Worm (Caenorhabditis elegans) whole organism, young adult: ENCODE measurements around the gene Y57G11C.46.

Source experiments
- D2030.7 ChIP-seq: fragments of 200-800 bp; sonication (Bioruptor generic); IDR thresholded peaks from 2 replicates; pipeline ENCODE4 v1.3.6; 2022; ENCODE audit warnings: missing genetic modification reagents, missing genetic modification characterization, missing compliant biosample characterization
- F33H1.4 ChIP-seq: fragments of 200-800 bp; sonication (Bioruptor generic); IDR thresholded peaks from 2 replicates; pipeline ENCODE4 v1.3.6; 2022; ENCODE audit warnings: missing genetic modification reagents, missing genetic modification characterization, missing compliant biosample characterization
- K12H6.12 ChIP-seq: fragments of 200-800 bp; sonication (Bioruptor generic); optimal IDR thresholded peaks from 2 replicates; lab custom pipeline; 2018; ENCODE audit warnings: mild to moderate bottlenecking, missing genetic modification characterization, missing compliant biosample characterization
- Y53F4B.3 ChIP-seq: fragments of 200-800 bp; sonication (Bioruptor generic); IDR thresholded peaks from 2 replicates; pipeline ENCODE4 v1.3.6; 2022; ENCODE audit warnings: missing genetic modification reagents, missing genetic modification characterization, missing compliant biosample characterization
- Y53G8AR.9 ChIP-seq: fragments of 200-800 bp; sonication (Bioruptor generic); conservative IDR thresholded peaks from 2 replicates; pipeline ENCODE4 v1.3.6; 2022; ENCODE audit warnings: missing genetic modification reagents, missing genetic modification characterization, missing compliant biosample characterization
- Y79H2A.3 ChIP-seq: fragments of 200-800 bp; sonication (Bioruptor generic); conservative IDR thresholded peaks from 2 replicates; pipeline ENCODE4 v1.3.6; 2022; ENCODE audit warnings: missing genetic modification reagents, missing genetic modification characterization, missing compliant biosample characterization
- atf-7 ChIP-seq: sonication (generic microtip); optimal IDR thresholded peaks from 2 replicates; lab custom pipeline; 2017; ENCODE audit warnings: mild to moderate bottlenecking, missing genetic modification characterization, missing compliant biosample characterization
- attf-3 ChIP-seq: fragments of 200-800 bp; sonication (Bioruptor generic); conservative IDR thresholded peaks from 2 replicates; pipeline ENCODE4 v1.3.6; 2022; ENCODE audit warnings: missing genetic modification reagents, missing genetic modification characterization, missing compliant biosample characterization
- attf-5 ChIP-seq: fragments of 200-800 bp; sonication (Bioruptor generic); optimal IDR thresholded peaks from 2 replicates; lab custom pipeline; 2018; ENCODE audit warnings: mild to moderate bottlenecking, missing genetic modification characterization, missing compliant biosample characterization
- attf-6 ChIP-seq: fragments of 200-800 bp; sonication (Bioruptor generic); IDR thresholded peaks from 2 replicates; pipeline ENCODE4 v1.3.6; 2022; ENCODE audit warnings: missing genetic modification reagents, missing genetic modification characterization, missing compliant biosample characterization
- bed-1 ChIP-seq: fragments of 200-800 bp; sonication (Bioruptor generic); IDR thresholded peaks from 2 replicates; pipeline ENCODE4 v1.3.6; 2022; ENCODE audit warnings: missing genetic modification reagents, missing genetic modification characterization, missing compliant biosample characterization
- cebp-1 ChIP-seq, 2 experiments: fragments of 200-800 bp in 1 of 2; sonication (Bioruptor generic) in 1 of 2; sonication (generic microtip) in 1 of 2; IDR thresholded peaks in 1 of 2; optimal IDR thresholded peaks in 1 of 2; 2 replicates each; pipeline versions ENCODE4 v1.3.6 to Lab custom; 2017 to 2022; ENCODE audit warnings: missing compliant biosample characterization in 2 of 2, missing genetic modification characterization in 2 of 2, mild to moderate bottlenecking in 1 of 2, missing genetic modification reagents in 1 of 2, moderate library complexity in 1 of 2
- ceh-27 ChIP-seq: fragments of 200-800 bp; sonication (Bioruptor generic); optimal IDR thresholded peaks from 2 replicates; lab custom pipeline; 2018; ENCODE audit warnings: mild to moderate bottlenecking, missing genetic modification characterization, moderate library complexity, missing compliant biosample characterization
- ceh-40 ChIP-seq: fragments of 200-800 bp; sonication (Bioruptor generic); IDR thresholded peaks from 2 replicates; pipeline ENCODE4 v1.3.6; 2022; ENCODE audit warnings: missing genetic modification characterization, missing compliant biosample characterization
- dpl-1 ChIP-seq: fragments of 150-350 bp; optimal IDR thresholded peaks from 2 replicates; lab custom pipeline; 2014; ENCODE audit warnings: missing biosample characterization, missing genetic modification reagents, missing genetic modification characterization
- egl-18 ChIP-seq: fragments of 200-800 bp; sonication (Bioruptor generic); IDR thresholded peaks from 2 replicates; pipeline ENCODE4 v1.3.6; 2022; ENCODE audit warnings: missing genetic modification reagents, missing genetic modification characterization, missing compliant biosample characterization
- ekl-4 ChIP-seq: fragments of 200-800 bp; sonication (Bioruptor generic); IDR thresholded peaks from 2 replicates; pipeline ENCODE4 v1.3.6; 2022; ENCODE audit warnings: missing genetic modification reagents, missing genetic modification characterization, missing compliant biosample characterization
- him-1 ChIP-seq: sonication (generic microtip); optimal IDR thresholded peaks from 2 replicates; lab custom pipeline; 2016; ENCODE audit warnings: missing genotype, missing genetic modification reagents, missing genetic modification characterization, missing compliant biosample characterization
- hlh-26 ChIP-seq: fragments of 200-800 bp; sonication (Bioruptor generic); conservative IDR thresholded peaks from 2 replicates; pipeline ENCODE4 v1.3.6; 2022; ENCODE audit warnings: missing genetic modification reagents, missing genetic modification characterization, missing compliant biosample characterization
- hmg-1.2 ChIP-seq: fragments of 200-800 bp; sonication (Bioruptor generic); IDR thresholded peaks from 2 replicates; pipeline ENCODE4 v1.3.6; 2022; ENCODE audit warnings: missing genetic modification reagents, missing genetic modification characterization, missing compliant biosample characterization
- lin-40 ChIP-seq: sonication (generic microtip); optimal IDR thresholded peaks from 2 replicates; lab custom pipeline; 2016; ENCODE audit warnings: missing genetic modification characterization, mild to moderate bottlenecking, missing compliant biosample characterization, missing genotype, missing genetic modification reagents
- lsl-1 ChIP-seq: fragments of 200-800 bp; sonication (Bioruptor generic); optimal IDR thresholded peaks from 2 replicates; lab custom pipeline; 2018; ENCODE audit warnings: mild to moderate bottlenecking, missing genetic modification characterization, moderate library complexity, missing compliant biosample characterization
- nfya-1 ChIP-seq: sonication (generic microtip); optimal IDR thresholded peaks from 2 replicates; lab custom pipeline; 2017; ENCODE audit warnings: antibody characterized with exemption, missing compliant biosample characterization, missing genetic modification characterization, borderline replicate concordance; ENCODE audit not compliant: insufficient read depth
- rpc-1 ChIP-seq, 2 experiments: fragments of 150-350 bp in 1 of 2; sonication (generic microtip) in 1 of 2; optimal IDR thresholded peaks; 2 replicates each; lab custom pipeline; 2014 to 2018; ENCODE audit warnings: missing biosample characterization in 1 of 2, missing genetic modification characterization in 1 of 2, missing genetic modification reagents in 1 of 2, missing genotype in 1 of 2
- sdz-38 ChIP-seq: sonication (generic microtip); optimal IDR thresholded peaks from 2 replicates; lab custom pipeline; 2016; ENCODE audit warnings: missing genotype, missing genetic modification characterization, missing compliant biosample characterization
- sea-2 ChIP-seq: fragments of 200-800 bp; sonication (Bioruptor generic); IDR thresholded peaks from 2 replicates; pipeline ENCODE4 v1.3.6; 2022; ENCODE audit warnings: missing genetic modification characterization, missing compliant biosample characterization
- snpc-4 ChIP-seq, 5 experiments: fragments of 150-350 bp in 1 of 5; sonication (generic microtip) in 4 of 5; optimal IDR thresholded peaks; 2 replicates each; lab custom pipeline; 2014 to 2018; ENCODE audit warnings: missing genetic modification characterization in 5 of 5, missing biosample characterization in 3 of 5, antibody characterized with exemption in 2 of 5, mild to moderate bottlenecking in 2 of 5, missing compliant biosample characterization in 2 of 5, missing genotype in 2 of 5, moderate library complexity in 2 of 5, missing genetic modification reagents in 1 of 5
- tlf-1 ChIP-seq: fragments of 200-800 bp; sonication (Bioruptor generic); optimal IDR thresholded peaks from 2 replicates; lab custom pipeline; 2018; ENCODE audit warnings: mild to moderate bottlenecking, missing genetic modification characterization, missing compliant biosample characterization
- unc-62 ChIP-seq: fragments of 150-350 bp; optimal IDR thresholded peaks from 2 replicates; lab custom pipeline; 2014; ENCODE audit warnings: missing biosample characterization, missing genetic modification reagents, missing genetic modification characterization
- zfh-2 ChIP-seq: fragments of 200-800 bp; sonication (Bioruptor generic); conservative IDR thresholded peaks from 2 replicates; pipeline ENCODE4 v1.3.6; 2022; ENCODE audit warnings: missing genetic modification reagents, missing genetic modification characterization, missing compliant biosample characterization
- ztf-22 ChIP-seq: fragments of 200-800 bp; sonication (Bioruptor generic); optimal IDR thresholded peaks from 2 replicates; lab custom pipeline; 2018; ENCODE audit warnings: mild to moderate bottlenecking, missing genetic modification characterization, moderate library complexity, missing compliant biosample characterization
- ztf-25 ChIP-seq: fragments of 200-800 bp; sonication (Bioruptor generic); IDR thresholded peaks from 2 replicates; pipeline ENCODE4 v1.3.6; 2022; ENCODE audit warnings: missing genetic modification reagents, missing genetic modification characterization, missing compliant biosample characterization
- ztf-3 ChIP-seq: fragments of 200-800 bp; sonication (Bioruptor generic); optimal IDR thresholded peaks from 2 replicates; lab custom pipeline; 2018; ENCODE audit warnings: mild to moderate bottlenecking, missing genetic modification characterization, missing compliant biosample characterization
- ztf-6 ChIP-seq: fragments of 200-800 bp; sonication (Bioruptor generic); IDR thresholded peaks from 2 replicates; pipeline ENCODE4 v1.3.6; 2022; ENCODE audit warnings: missing genetic modification reagents, missing genetic modification characterization, missing compliant biosample characterization

Gene Y57G11C.46

DNA sequence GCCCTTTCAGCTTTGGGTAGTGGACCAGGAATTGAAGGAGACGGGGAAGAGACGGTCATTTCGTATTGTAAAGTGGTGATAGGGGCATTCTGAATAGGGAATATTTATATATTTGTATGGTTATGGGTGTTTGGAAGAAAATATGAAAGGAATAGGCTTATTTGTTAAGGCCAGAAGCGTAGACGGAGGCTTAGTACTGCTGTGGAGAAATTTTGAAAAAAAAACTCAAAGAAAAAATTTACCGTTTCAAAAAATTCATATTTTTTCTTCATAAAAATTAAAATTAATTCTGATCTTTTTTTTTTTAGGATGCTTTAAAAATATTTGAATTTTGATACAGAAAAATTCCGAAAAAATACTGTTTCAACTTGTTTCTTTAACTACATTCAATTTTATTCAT, 12.8 kb upstream of the Y57G11C.46 start, which contains the start of gene hhat-2:
TSS of gene hhat-2 (minus strand) at position 101 of the 400 bp plus-strand sequence.
- no peak for TF ChIP-seq hlh-26 (GFP tag; lab: Robert Waterston, UW)
- TF ChIP-seq atf-7 (tag; lab: Kevin White, UChicago) = no peak
- TF ChIP-seq rpc-1 (optimal IDR thresholded peaks at IDR 0.05; lab: Kevin White, UChicago) = no peak
- no peak for TF ChIP-seq rpc-1 (tag; optimal IDR thresholded peaks at IDR 0.05; lab: Kevin White, UChicago)
- TF ChIP-seq ztf-25 (GFP tag; lab: Robert Waterston, UW) = no peak
- no peak for TF ChIP-seq sea-2
- TF ChIP-seq cebp-1 (GFP tag; IDR thresholded peaks at IDR 0.05; lab: Robert Waterston, UW) = no peak
- no peak for TF ChIP-seq cebp-1 (tag; optimal IDR thresholded peaks at IDR 0.05; lab: Kevin White, UChicago)
- no peak for TF ChIP-seq Y79H2A.3 (GFP tag; lab: Robert Waterston, UW)

DNA sequence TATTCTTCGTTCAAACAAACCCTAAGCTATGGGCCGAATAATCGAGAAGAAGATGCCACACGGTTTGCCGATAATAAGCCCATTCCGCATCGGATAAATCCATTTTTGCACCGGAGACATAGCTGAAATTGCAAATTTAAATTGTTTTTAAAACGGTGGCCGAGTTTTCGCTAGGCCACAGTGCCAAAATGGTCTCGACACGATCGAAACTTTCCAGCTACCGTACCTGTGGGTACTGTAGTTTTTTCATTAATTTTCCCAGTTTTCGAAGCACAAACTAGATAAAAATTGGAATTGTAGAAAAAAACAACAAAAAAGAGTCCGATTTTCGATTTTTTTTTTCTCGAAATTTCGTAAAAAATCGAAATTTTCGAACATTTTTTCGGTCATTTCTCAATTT, 12.0 kb upstream of the Y57G11C.46 start:
- TF ChIP-seq ztf-22 (GFP tag; lab: Kevin White, UChicago) (no peak), sdz-38 (tag; lab: Kevin White, UChicago) (no peak), D2030.7 (GFP tag; lab: Robert Waterston, UW) (no peak), ztf-6 (GFP tag; lab: Robert Waterston, UW) (no peak), cebp-1 (GFP tag; IDR thresholded peaks at IDR 0.05; lab: Robert Waterston, UW) (no peak), cebp-1 (tag; optimal IDR thresholded peaks at IDR 0.05; lab: Kevin White, UChicago) (no peak), tlf-1 (GFP tag; lab: Kevin White, UChicago) (no peak), attf-6 (GFP tag; lab: Robert Waterston, UW) (0 out of 2 replicates have a peak, but pooled peaks have one; percentile 44), attf-3 (no peak), bed-1 (GFP tag; lab: Robert Waterston, UW) (no peak), him-1 (tag; lab: Kevin White, UChicago) (no peak), snpc-4 (GFP tag; optimal IDR thresholded peaks at IDR 0.05; lab: Kevin White, UChicago) (no peak), snpc-4 (tag; optimal IDR thresholded peaks at IDR 0.05; lab: Kevin White, UChicago) (peak in 1 of 4 experiments; percentile 61), ceh-27 (GFP tag; lab: Kevin White, UChicago) (no peak), Y53G8AR.9 (GFP tag; lab: Robert Waterston, UW) (no peak), unc-62 (no peak), Y53F4B.3 (no peak), F33H1.4 (GFP tag; lab: Robert Waterston, UW) (peak; percentile 37), attf-5 (no peak), ekl-4 (GFP tag; lab: Robert Waterston, UW) (no peak), K12H6.12 (tag; lab: Kevin White, UChicago) (no peak), dpl-1 (GFP tag; lab: Kevin White, UChicago) (no peak), Y79H2A.3 (GFP tag; lab: Robert Waterston, UW) (no peak), nfya-1 (no peak), zfh-2 (no peak), hmg-1.2 (GFP tag; lab: Robert Waterston, UW) (no peak), ztf-3 (GFP tag; lab: Kevin White, UChicago) (no peak), egl-18 (GFP tag; lab: Robert Waterston, UW) (no peak), lin-40 (tag; lab: Kevin White, UChicago) (no peak), ceh-40 (GFP tag; lab: Robert Waterston, UW) (no peak), lsl-1 (GFP tag; lab: Kevin White, UChicago) (peak; percentile 60)
- TF ChIP-seq, all 124 proteins: peak for 4
